Worm (Caenorhabditis elegans) whole organism, L4/young adult: Measurements from ENCODE around the gene wago-10.

Source experiments
- W03F9.2 ChIP-seq: fragments of 150-350 bp; optimal IDR thresholded peaks from 2 replicates; lab custom pipeline; 2014; ENCODE audit warnings: missing biosample characterization, missing genetic modification characterization
- dao-5 ChIP-seq: sonication (generic microtip); optimal IDR thresholded peaks from 2 replicates; lab custom pipeline; 2016; ENCODE audit warnings: missing genotype, missing genetic modification characterization, moderate library complexity, missing compliant biosample characterization
- him-1 ChIP-seq: sonication (generic microtip); optimal IDR thresholded peaks from 2 replicates; lab custom pipeline; 2016; ENCODE audit warnings: missing genotype, missing genetic modification reagents, missing genetic modification characterization, missing compliant biosample characterization

ce11 chrV:388397-388796 lies 45.2 kb downstream of the wago-10 start, which contains the start of gene ZK6.6:
- TF ChIP-seq W03F9.2 (tag; lab: Kevin White, UChicago), result no peak
- no peak for TF ChIP-seq him-1 (tag; lab: Kevin White, UChicago)
- no peak for TF ChIP-seq dao-5 (tag; lab: Kevin White, UChicago)
